Worm (Caenorhabditis elegans): ENCODE data around the gene nhr-130.

DNA sequence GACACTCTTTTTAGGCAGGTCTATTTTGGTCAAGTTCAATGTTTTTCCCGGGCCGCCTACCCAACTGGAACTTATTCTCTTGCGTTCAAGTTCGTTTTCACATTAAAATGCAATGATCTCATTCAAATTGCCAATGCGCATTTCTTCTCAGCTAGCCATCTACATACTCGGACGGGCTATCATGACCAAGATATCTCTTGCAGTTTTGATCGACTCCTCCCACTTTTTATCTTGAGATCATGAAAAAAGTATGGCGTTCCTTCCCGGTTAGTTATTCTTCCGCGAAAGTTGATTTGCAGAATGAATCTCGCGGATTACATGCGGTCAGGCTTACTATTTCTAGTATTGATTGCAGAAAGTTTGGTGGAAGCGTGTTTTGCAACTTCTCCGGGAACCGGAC is 49.2 kb downstream of the nhr-130 start, which contains the start of gene B0554.2:
- TF ChIP-seq flt-1 (GFP tag; IDR thresholded peaks at IDR 0.05), result no peak
- no peak for TF ChIP-seq ref-1 (GFP tag; conservative IDR thresholded peaks at IDR 0.05)
- TF ChIP-seq med-1 (GFP tag; optimal IDR thresholded peaks at IDR 0.05; ENCODE audit: insufficient read depth), result no peak
- TF ChIP-seq T22C8.4 (GFP tag; IDR thresholded peaks at IDR 0.05), result no peak
- no peak for TF ChIP-seq cog-1 (tag; optimal IDR thresholded peaks at IDR 0.05)
- TF ChIP-seq ztf-29 (GFP tag; IDR thresholded peaks at IDR 0.05), result no peak

All from whole organism, midembryonic.